Worm (Caenorhabditis elegans): ENCODE results near the gene K01A6.8.
A peak's percentile ranks its signal among the peaks of the same experiment; 100 is the strongest.

The K01A6.8 gene

ce11 chrIV:11748852-11749251 lies 11.7 kb upstream of the K01A6.8 start, which contains the start of gene T12A7.6:
T12A7.6 (plus strand) TSS chrIV:11749220.
- TF ChIP-seq F13H6.1 (tag; optimal IDR thresholded peaks at IDR 0.05) (peak; percentile 70), sma-9 (GFP tag; optimal IDR thresholded peaks at IDR 0.05) (peak; percentile 33), sma-9 (tag; optimal IDR thresholded peaks at IDR 0.05) (no peak), nhr-25 (tag; optimal IDR thresholded peaks at IDR 0.05) (no peak), C34F6.9 (tag; optimal IDR thresholded peaks at IDR 0.05) (peak; percentile 23), skn-1 (tag; optimal IDR thresholded peaks at IDR 0.05) (no peak), nhr-129 (tag; optimal IDR thresholded peaks at IDR 0.05) (peak; percentile 74), lsy-2 (tag; optimal IDR thresholded peaks at IDR 0.05) (peak in 1 of 2 experiments; percentile 25), zag-1 (tag; optimal IDR thresholded peaks at IDR 0.05) (no peak), aly-2 (tag; optimal IDR thresholded peaks at IDR 0.05) (no peak)

- TF ChIP-seq ztf-1 (GFP tag; conservative IDR thresholded peaks at IDR 0.05), result no peak
- TF ChIP-seq fos-1 (tag; optimal IDR thresholded peaks at IDR 0.05), result peak; percentile 44
Measured at ce11 chrIV:11745340-11745739, 8.2 kb upstream of the K01A6.8 start, which contains the start of gene gem-4. gem-4 (plus strand) TSS chrIV:11745640.

ce11 chrIV:11744287-11744686 lies 7.1 kb upstream of the K01A6.8 start:
- TF ChIP-seq snpc-4 (tag; optimal IDR thresholded peaks at IDR 0.05), result no peak
- no peak for TF ChIP-seq egl-27 (tag; optimal IDR thresholded peaks at IDR 0.05)
- peak; percentile 9 for TF ChIP-seq unc-55 (GFP tag; optimal IDR thresholded peaks at IDR 0.05)
- TF ChIP-seq nhr-11 (tag; optimal IDR thresholded peaks at IDR 0.05), result no peak
- TF ChIP-seq nhr-21 (tag; optimal IDR thresholded peaks at IDR 0.05), result no peak
- TF ChIP-seq nhr-10 (tag; optimal IDR thresholded peaks at IDR 0.05), result no peak
- TF ChIP-seq mdl-1 (tag; optimal IDR thresholded peaks at IDR 0.05), result no peak
- TF ChIP-seq lin-39 (tag; optimal IDR thresholded peaks at IDR 0.05), result no peak
- no peak for TF ChIP-seq sem-4 (tag; optimal IDR thresholded peaks at IDR 0.05)
- TF ChIP-seq ceh-82 (tag; optimal IDR thresholded peaks at IDR 0.05), result no peak
- TF ChIP-seq lin-13 (GFP tag; optimal IDR thresholded peaks at IDR 0.05), result no peak
- peak; percentile 30 for TF ChIP-seq nhr-129 (tag; optimal IDR thresholded peaks at IDR 0.05)
- no peak for TF ChIP-seq zag-1 (tag; optimal IDR thresholded peaks at IDR 0.05)
- TF ChIP-seq aly-2 (tag; optimal IDR thresholded peaks at IDR 0.05), result no peak
- no peak for TF ChIP-seq mbf-1 (tag; optimal IDR thresholded peaks at IDR 0.05)
- no peak for TF ChIP-seq elt-1 (tag; optimal IDR thresholded peaks at IDR 0.05)
- TF ChIP-seq nhr-25 (tag; optimal IDR thresholded peaks at IDR 0.05), result no peak
- TF ChIP-seq blmp-1 (tag; optimal IDR thresholded peaks at IDR 0.05; ENCODE audit: insufficient read depth), result no peak
- TF ChIP-seq nhr-23 (tag; optimal IDR thresholded peaks at IDR 0.05), result no peak
- TF ChIP-seq sma-3 (GFP tag; optimal IDR thresholded peaks at IDR 0.05), result no peak
- TF ChIP-seq mab-5 (tag; optimal IDR thresholded peaks at IDR 0.05), result no peak
- TF ChIP-seq nhr-12 (tag; optimal IDR thresholded peaks at IDR 0.05), result no peak
- TF ChIP-seq peb-1 (tag; optimal IDR thresholded peaks at IDR 0.05), result no peak
- TF ChIP-seq F13H6.1 (tag; optimal IDR thresholded peaks at IDR 0.05), result no peak
- TF ChIP-seq sma-9 (GFP tag; optimal IDR thresholded peaks at IDR 0.05), result peak; percentile 64
- no peak for TF ChIP-seq sma-9 (tag; optimal IDR thresholded peaks at IDR 0.05)
- TF ChIP-seq unc-39 (tag; optimal IDR thresholded peaks at IDR 0.05), result no peak

ce11 chrIV:11743813-11744212 lies 6.6 kb upstream of the K01A6.8 start:
- TF ChIP-seq ztf-1 (GFP tag; conservative IDR thresholded peaks at IDR 0.05) (no peak), Y55F3AM.14 (GFP tag; optimal IDR thresholded peaks at IDR 0.05) (no peak), mdl-1 (tag; optimal IDR thresholded peaks at IDR 0.05) (no peak), lin-13 (GFP tag; optimal IDR thresholded peaks at IDR 0.05) (no peak), aly-2 (tag; optimal IDR thresholded peaks at IDR 0.05) (no peak), ceh-82 (tag; optimal IDR thresholded peaks at IDR 0.05) (no peak), zag-1 (tag; optimal IDR thresholded peaks at IDR 0.05) (no peak), nhr-25 (tag; optimal IDR thresholded peaks at IDR 0.05) (no peak), alr-1 (tag; optimal IDR thresholded peaks at IDR 0.05) (no peak), elt-1 (tag; optimal IDR thresholded peaks at IDR 0.05) (no peak), lsy-2 (tag; optimal IDR thresholded peaks at IDR 0.05) (no peak), lin-39 (tag; optimal IDR thresholded peaks at IDR 0.05) (no peak), sma-9 (GFP tag; optimal IDR thresholded peaks at IDR 0.05) (no peak), sma-9 (tag; optimal IDR thresholded peaks at IDR 0.05) (no peak), nhr-237 (tag; optimal IDR thresholded peaks at IDR 0.05) (no peak), F13H6.1 (tag; optimal IDR thresholded peaks at IDR 0.05) (no peak), dmd-4 (tag; optimal IDR thresholded peaks at IDR 0.05) (no peak)

All from whole organism, L2 larva.